Worm (Caenorhabditis elegans): ENCODE results near the gene eak-4.

DNA sequence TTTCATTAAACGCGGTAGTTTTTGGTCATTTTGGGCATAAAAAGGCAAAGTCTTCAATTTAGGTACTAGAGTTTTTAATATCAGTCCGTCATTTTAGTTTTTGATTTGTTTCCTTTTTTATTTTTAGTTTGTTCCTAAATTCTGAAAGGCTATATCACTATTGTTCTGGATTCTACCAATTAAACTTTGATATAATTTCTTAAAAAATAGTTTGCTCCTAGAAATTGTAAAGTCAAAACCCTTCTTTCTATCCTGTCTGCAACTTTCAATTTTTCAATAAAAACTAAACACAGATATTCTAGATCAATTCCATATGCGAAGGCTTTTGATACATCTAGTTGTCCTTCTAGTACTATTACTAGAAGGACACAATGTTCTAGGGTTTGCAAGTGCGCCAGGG lies 47.8 kb upstream of the eak-4 start, which contains the start of gene K08E7.5:
- no peak for TF ChIP-seq unc-62 (GFP tag; optimal IDR thresholded peaks at IDR 0.05)
- no peak for TF ChIP-seq nhr-77 (tag; optimal IDR thresholded peaks at IDR 0.05)
- TF ChIP-seq lir-3 (tag; optimal IDR thresholded peaks at IDR 0.05; ENCODE audit: poor library complexity): no peak
- TF ChIP-seq fkh-10 (GFP tag; optimal IDR thresholded peaks at IDR 0.05): no peak
- no peak for TF ChIP-seq lin-39 (tag; optimal IDR thresholded peaks at IDR 0.05)
- TF ChIP-seq snpc-4 (tag; optimal IDR thresholded peaks at IDR 0.05): no peak
- no peak for TF ChIP-seq ztf-11 (tag; optimal IDR thresholded peaks at IDR 0.05)
- TF ChIP-seq alr-1 (tag; optimal IDR thresholded peaks at IDR 0.05; ENCODE audit: borderline replicate concordance): no peak
- TF ChIP-seq nhr-237 (tag; optimal IDR thresholded peaks at IDR 0.05): no peak

Measured in whole organism, L1 larva.